Worm (Caenorhabditis elegans) whole organism, mixed stage, embryonic: ENCODE results near the gene hmt-1.
"Not testable (repeated sequence)": the region's sequence is repeated elsewhere in the genome, so short reads cannot be mapped to it uniquely, and the experiment has no call there.

Experiments
- blmp-1 ChIP-seq: fragments of 150-350 bp; optimal IDR thresholded peaks from 2 replicates; lab custom pipeline; 2014; ENCODE audit warnings: missing biosample characterization, missing genetic modification characterization
- ces-1 ChIP-seq: fragments of 150-350 bp; optimal IDR thresholded peaks from 2 replicates; lab custom pipeline; 2014; ENCODE audit warnings: missing biosample characterization, missing genetic modification reagents, missing genetic modification characterization

ce11 chrIII:11131475-11131874, 31.7 kb upstream of the hmt-1 start, which contains the start of gene pha-1:
- TF ChIP-seq ces-1 (GFP tag; lab: Kevin White, UChicago); blmp-1 (tag; lab: Kevin White, UChicago): not testable (repeated sequence)
